Worm (Caenorhabditis elegans): ENCODE measurements around the gene Y7A5A.3.

Gene Y7A5A.3

DNA sequence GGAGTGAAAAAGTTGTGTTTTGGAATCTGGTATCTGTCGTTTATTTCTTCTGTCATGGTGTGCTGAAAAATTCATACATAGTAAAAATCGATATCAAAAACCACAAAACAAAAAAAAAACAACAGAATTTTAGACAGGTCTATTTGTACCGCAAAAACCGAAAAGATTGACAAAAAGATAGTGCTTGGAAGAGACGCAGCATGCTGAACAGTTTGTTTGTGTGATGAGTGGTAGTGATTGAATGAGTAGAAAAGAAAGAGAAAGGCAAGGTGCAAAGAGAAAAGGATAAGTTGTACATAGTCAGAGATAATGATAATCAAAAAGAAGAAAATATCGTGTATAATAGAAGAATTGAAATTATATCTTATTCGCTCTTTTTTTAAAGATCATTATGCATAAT is 11.8 kb downstream of the Y7A5A.3 start, which contains the start of gene Y7A5A.2:
TSS of gene Y7A5A.2 (minus strand) at position 62 of the 400 bp plus-strand sequence.
- TF ChIP-seq elt-3 (tag; optimal IDR thresholded peaks at IDR 0.05): peak in 1 of 6 experiments; percentile 12
- TF ChIP-seq snu-23 (GFP tag; optimal IDR thresholded peaks at IDR 0.05): peak; percentile 1
- TF ChIP-seq blmp-1 (tag; optimal IDR thresholded peaks at IDR 0.05): peak; percentile 87
- peak; percentile 21 for TF ChIP-seq lin-14 (GFP tag; optimal IDR thresholded peaks at IDR 0.05)
- no peak for TF ChIP-seq mab-9 (GFP tag; IDR thresholded peaks at IDR 0.05)
- TF ChIP-seq rnt-1 (tag; optimal IDR thresholded peaks at IDR 0.05): peak; percentile 14
- no peak for TF ChIP-seq alr-1 (tag; optimal IDR thresholded peaks at IDR 0.05; ENCODE audit: borderline replicate concordance)
- TF ChIP-seq unc-130 (tag; optimal IDR thresholded peaks at IDR 0.05): peak; percentile 5

DNA sequence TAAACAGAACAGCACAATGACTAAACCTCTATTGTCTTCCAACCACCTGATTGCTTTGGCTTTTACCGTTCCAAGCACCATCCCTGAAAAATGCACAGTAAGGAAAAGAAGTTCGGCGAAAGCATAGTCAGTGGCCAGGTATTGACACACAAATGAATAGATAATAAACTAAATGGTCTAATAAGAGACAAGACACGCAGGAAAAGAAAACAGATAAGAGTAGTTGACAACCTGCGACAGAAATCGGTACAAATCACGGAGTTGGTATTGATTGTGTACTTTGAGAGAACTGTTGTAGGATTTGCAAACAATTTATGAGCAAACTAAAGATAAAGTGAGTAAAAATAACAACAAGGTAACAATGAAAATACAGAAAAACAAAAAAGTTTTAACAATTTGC is 13.1 kb downstream of the Y7A5A.3 start, which contains the start of gene Y7A5A.1:
TSS of gene Y7A5A.1 (minus strand) at position 83 of the 400 bp plus-strand sequence.
- no peak for TF ChIP-seq hlh-17 (GFP tag; optimal IDR thresholded peaks at IDR 0.05; ENCODE audit: borderline replicate concordance)
- no peak for TF ChIP-seq grh-1 (GFP tag; IDR thresholded peaks at IDR 0.05)
- TF ChIP-seq jun-1 (tag; optimal IDR thresholded peaks at IDR 0.05): no peak
- no peak for TF ChIP-seq mab-9 (GFP tag; IDR thresholded peaks at IDR 0.05)
- TF ChIP-seq elt-3 (tag; optimal IDR thresholded peaks at IDR 0.05): no peak
- peak; percentile 1 for TF ChIP-seq blmp-1 (tag; optimal IDR thresholded peaks at IDR 0.05)
- peak; percentile 26 for TF ChIP-seq elt-2 (tag; optimal IDR thresholded peaks at IDR 0.05)
- no peak for TF ChIP-seq nhr-19 (GFP tag; conservative IDR thresholded peaks at IDR 0.05)

DNA sequence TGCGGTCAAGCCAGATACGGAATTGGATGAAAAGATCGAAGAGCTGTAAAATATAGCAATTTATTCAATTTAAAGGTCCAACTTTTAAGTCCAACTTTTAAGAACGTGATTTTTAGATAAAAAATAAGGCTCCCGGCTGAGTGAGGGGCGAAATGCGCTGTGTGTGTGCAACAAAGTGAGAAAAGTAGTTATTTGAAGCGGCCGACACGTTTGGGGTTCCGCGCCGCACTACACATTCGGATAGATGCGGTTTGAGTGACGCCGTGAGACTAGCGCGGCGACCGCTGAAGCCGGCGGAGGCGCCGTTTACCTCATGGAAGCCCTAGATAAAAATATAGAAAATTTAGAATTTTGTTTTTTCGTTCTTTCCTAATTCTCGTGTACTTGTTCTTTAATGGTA is 13.7 kb downstream of the Y7A5A.3 start:
- no peak for TF ChIP-seq irx-1 (tag; optimal IDR thresholded peaks at IDR 0.05)
- TF ChIP-seq snpc-4 (tag; optimal IDR thresholded peaks at IDR 0.05): peak; percentile 36

DNA sequence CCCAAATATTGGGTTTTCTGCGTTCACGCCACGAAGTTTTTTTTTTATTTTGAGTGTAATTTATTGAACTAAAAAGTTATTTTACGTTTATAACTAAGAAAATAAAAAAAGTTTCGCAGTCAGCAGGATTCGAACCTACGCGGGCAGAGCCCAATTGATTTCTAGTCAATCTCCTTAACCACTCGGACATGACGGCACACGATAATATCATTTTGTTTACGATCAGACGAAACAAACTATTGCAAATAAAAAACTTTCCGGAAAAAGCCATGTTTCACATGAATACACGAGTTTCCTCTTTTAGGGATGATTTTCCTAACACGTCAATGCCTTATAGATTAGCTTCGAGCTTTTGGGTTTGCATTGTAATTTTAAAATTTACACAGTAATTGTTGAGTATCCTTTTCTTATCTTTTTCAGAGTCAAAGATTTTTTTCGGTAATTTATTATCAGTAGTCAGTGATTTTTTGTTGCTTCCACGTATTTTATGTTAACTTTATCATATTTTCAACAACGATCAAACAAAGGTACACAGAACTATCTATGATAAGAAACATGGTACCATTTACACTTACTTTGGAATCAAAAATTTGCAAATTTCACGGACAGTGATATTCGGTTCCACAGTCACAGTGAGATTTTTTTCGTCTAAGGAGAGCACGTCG is 14.4 kb downstream of the Y7A5A.3 start:
- TF ChIP-seq nhr-11 (tag; optimal IDR thresholded peaks at IDR 0.05) (no peak), xbp-1 (tag; optimal IDR thresholded peaks at IDR 0.05) (no peak), zip-4 (GFP tag; optimal IDR thresholded peaks at IDR 0.05) (no peak), ceh-90 (tag; optimal IDR thresholded peaks at IDR 0.05) (no peak), ces-1 (GFP tag; optimal IDR thresholded peaks at IDR 0.05) (no peak), elt-2 (tag; optimal IDR thresholded peaks at IDR 0.05) (peak; percentile 67)

DNA sequence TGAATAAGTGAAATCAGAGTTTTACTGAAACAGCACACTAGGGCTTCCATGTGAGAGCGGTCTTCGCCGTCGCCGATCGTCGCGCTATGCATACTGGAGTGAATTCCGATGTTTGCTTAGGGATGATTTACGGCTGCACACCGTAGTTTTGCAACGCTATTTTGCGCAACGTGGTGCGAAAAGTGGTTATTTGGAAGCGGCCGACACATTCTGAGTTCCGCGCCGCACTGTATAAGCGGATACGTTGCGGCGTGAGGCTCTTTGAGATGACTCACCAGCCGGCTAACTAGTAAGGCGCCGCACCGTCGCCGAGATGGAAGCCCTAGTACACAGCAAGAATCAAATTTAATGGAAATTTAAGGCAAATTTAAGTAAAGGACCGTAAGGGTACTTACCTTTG is 15.9 kb downstream of the Y7A5A.3 start:
- peak; percentile 20 for TF ChIP-seq snpc-4 (tag; optimal IDR thresholded peaks at IDR 0.05)
- no peak for TF ChIP-seq fkh-10 (GFP tag; optimal IDR thresholded peaks at IDR 0.05)

DNA sequence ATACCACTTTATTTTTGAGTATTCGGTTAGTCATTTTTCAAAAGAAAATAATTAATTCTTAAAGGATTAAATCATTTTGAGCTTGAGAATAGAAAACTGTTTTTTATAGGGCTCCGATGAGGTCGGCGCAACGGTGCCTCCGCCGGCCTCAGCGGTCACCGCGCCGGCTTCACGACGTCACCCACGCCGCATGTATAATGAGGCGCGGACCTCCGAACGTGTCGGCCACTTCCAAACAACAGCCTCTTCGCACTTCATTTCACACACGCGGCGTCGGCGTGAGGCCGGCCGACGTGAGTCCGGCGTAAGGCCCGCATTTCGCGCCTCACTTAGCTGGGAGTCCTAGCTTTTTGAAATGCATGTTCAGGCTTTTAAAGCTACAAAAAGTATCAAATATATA is 17.6 kb downstream of the Y7A5A.3 start:
- no peak for TF ChIP-seq skn-1 (tag; optimal IDR thresholded peaks at IDR 0.05)
- peak; percentile 36 for TF ChIP-seq snpc-4 (tag; optimal IDR thresholded peaks at IDR 0.05)

DNA sequence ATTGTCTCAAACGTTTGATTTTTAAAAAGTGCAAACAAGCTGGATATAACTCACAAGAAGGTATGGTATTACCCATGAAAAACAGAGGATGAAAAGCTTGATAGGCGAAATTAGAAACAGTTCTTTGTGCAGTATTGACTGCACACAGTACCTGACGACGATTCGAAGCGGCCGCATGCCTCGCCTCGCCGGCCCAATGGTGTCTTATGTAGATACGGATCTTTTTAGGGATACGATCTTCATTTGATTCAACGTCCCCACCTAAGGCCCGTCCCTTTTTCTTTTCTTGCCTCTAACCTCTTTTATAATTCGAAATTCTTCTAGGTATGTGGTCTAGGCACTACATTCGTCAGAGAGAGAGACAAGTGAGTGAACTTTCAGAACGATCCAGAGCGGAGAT is 18.3 kb downstream of the Y7A5A.3 start, which contains the start of gene bus-17:
TSS of gene bus-17 (minus strand) at position 208 of the 400 bp plus-strand sequence.
- no peak for TF ChIP-seq ceh-90 (tag; optimal IDR thresholded peaks at IDR 0.05)
- peak; percentile 56 for TF ChIP-seq nhr-85 (tag)
- no peak for TF ChIP-seq efl-1 (optimal IDR thresholded peaks at IDR 0.05)
- peak in 1 of 2 experiments; percentile 4 for TF ChIP-seq efl-1 (GFP tag; optimal IDR thresholded peaks at IDR 0.05 in 1 of 2)
- no peak for TF ChIP-seq efl-3 (GFP tag; optimal IDR thresholded peaks at IDR 0.05)
- TF ChIP-seq grh-1 (GFP tag; IDR thresholded peaks at IDR 0.05): no peak
- TF ChIP-seq xbp-1 (tag; optimal IDR thresholded peaks at IDR 0.05): no peak
- no peak for TF ChIP-seq pag-3 (tag; optimal IDR thresholded peaks at IDR 0.05; ENCODE audit: borderline replicate concordance, insufficient read depth)

All from whole organism, L1 larva.